Fruit fly (Drosophila melanogaster): Measurements from ENCODE around the gene pbl.

pbl gene

dm6 chr3L:7942403-7942952, 30.7 kb upstream of the pbl start:
- TF ChIP-seq CTCF (optimal IDR thresholded peaks at IDR 0.05) (no peak), CG8478 (optimal IDR thresholded peaks at IDR 0.05) (no peak)

- TF ChIP-seq CTCF (optimal IDR thresholded peaks at IDR 0.05) (peak; percentile 51 to 68), CG8478 (optimal IDR thresholded peaks at IDR 0.05) (no peak)
Observed at dm6 chr3L:7941514-7941913, 29.8 kb upstream of the pbl start.

dm6 chr3L:7940558-7941238, 28.9 kb upstream of the pbl start:
- TF ChIP-seq CTCF (optimal IDR thresholded peaks at IDR 0.05) (no peak), CG8478 (optimal IDR thresholded peaks at IDR 0.05) (no peak)

- TF ChIP-seq CTCF (optimal IDR thresholded peaks at IDR 0.05), result no peak
Observed at dm6 chr3L:7938638-7939037, 26.9 kb upstream of the pbl start.

dm6 chr3L:7935933-7936494, 24.3 kb upstream of the pbl start, which contains the start of the genes syd and Srp9:
syd (minus strand) TSS chr3L:7936120.
Srp9 (plus strand) TSS chr3L:7936373.
- TF ChIP-seq CG8478 (optimal IDR thresholded peaks at IDR 0.05) (no peak), CTCF (optimal IDR thresholded peaks at IDR 0.05) (no peak)

dm6 chr3L:7935409-7935932, 23.7 kb upstream of the pbl start:
- TF ChIP-seq CTCF (optimal IDR thresholded peaks at IDR 0.05) (no peak), CG8478 (optimal IDR thresholded peaks at IDR 0.05) (no peak)

- TF ChIP-seq CTCF (optimal IDR thresholded peaks at IDR 0.05), result no peak
- TF ChIP-seq CG8478 (optimal IDR thresholded peaks at IDR 0.05), result no peak
Observed at dm6 chr3L:7934857-7935256, 23.1 kb upstream of the pbl start.

dm6 chr3L:7934200-7934599, 22.4 kb upstream of the pbl start:
- TF ChIP-seq CTCF (optimal IDR thresholded peaks at IDR 0.05) (no peak), CG8478 (optimal IDR thresholded peaks at IDR 0.05) (no peak)

- TF ChIP-seq CG8478 (optimal IDR thresholded peaks at IDR 0.05) (no peak), CTCF (optimal IDR thresholded peaks at IDR 0.05) (no peak)
Observed at dm6 chr3L:7915808-7916619, 4.3 kb upstream of the pbl start.

dm6 chr3L:7914969-7915596, 3.3 kb upstream of the pbl start, which contains the start of gene Tmem43:
Tmem43 (minus strand) TSS chr3L:7915120.
- TF ChIP-seq CTCF (optimal IDR thresholded peaks at IDR 0.05), result no peak
- no peak for TF ChIP-seq CG8478 (optimal IDR thresholded peaks at IDR 0.05)

- TF ChIP-seq CG8478 (optimal IDR thresholded peaks at IDR 0.05), result no peak
- TF ChIP-seq CTCF (optimal IDR thresholded peaks at IDR 0.05), result no peak
Observed at dm6 chr3L:7910916-7911467, 762 bp downstream of the pbl start.

- TF ChIP-seq CG8478 (optimal IDR thresholded peaks at IDR 0.05) (no peak), CTCF (optimal IDR thresholded peaks at IDR 0.05) (no peak)
Observed at dm6 chr3L:7909695-7910463, 1.9 kb downstream of the pbl start.

- TF ChIP-seq CG8478 (optimal IDR thresholded peaks at IDR 0.05), result no peak
- no peak for TF ChIP-seq CTCF (optimal IDR thresholded peaks at IDR 0.05)
Observed at dm6 chr3L:7904560-7904959, 7.2 kb downstream of the pbl start.

Measured in S2 (cell line).